Worm (Caenorhabditis elegans): ENCODE measurements around the gene ptr-20.

ptr-20 gene

DNA sequence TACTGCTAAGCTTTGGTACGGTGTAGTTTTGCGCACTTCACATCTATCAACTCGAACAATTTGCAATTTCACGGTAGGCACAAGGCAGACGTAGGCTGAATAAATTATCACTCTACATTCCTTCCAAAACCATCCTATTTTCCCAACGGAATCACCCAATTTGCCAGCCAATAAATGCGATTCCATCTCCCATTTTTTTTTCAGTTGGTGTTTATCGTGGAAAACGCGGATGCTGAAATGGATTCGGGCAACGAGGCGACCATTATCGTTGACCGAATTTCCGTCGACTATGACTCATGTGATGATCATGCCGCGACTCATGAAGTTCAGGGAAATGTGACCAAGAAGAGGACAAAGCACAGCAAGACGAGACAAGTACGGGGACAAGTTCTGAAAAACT, 9.5 kb upstream of the ptr-20 start:
- TF ChIP-seq zip-8 (tag; optimal IDR thresholded peaks at IDR 0.05) (no peak), lsy-2 (tag; optimal IDR thresholded peaks at IDR 0.05) (no peak), nhr-12 (tag; optimal IDR thresholded peaks at IDR 0.05) (no peak), nhr-28 (tag; optimal IDR thresholded peaks at IDR 0.05) (no peak), nhr-237 (tag; optimal IDR thresholded peaks at IDR 0.05) (no peak), tbx-8 (GFP tag; optimal IDR thresholded peaks at IDR 0.05) (no peak)

DNA sequence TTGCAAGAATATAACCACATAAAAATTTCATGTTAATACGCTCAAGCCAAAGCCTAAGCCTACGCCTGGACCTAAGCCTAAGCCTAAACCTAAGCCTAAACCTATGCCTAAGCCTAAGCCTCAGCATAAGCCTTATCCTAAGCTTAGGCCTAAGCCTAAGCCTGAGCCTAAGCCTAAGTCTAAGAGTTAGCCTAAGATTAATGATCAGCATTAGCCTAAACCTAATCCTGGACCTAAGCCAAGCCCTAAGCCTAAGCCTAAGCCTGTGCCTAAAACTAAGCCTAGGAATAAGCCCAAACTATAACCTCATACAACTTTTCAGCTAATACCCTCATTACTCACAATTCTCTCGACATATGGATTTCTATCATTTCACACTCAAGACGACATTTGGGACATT, 384 bp downstream of the ptr-20 start:
- TF ChIP-seq nhr-237 (tag; optimal IDR thresholded peaks at IDR 0.05) (no peak), snpc-4 (tag; optimal IDR thresholded peaks at IDR 0.05) (no peak), nhr-2 (tag; optimal IDR thresholded peaks at IDR 0.05) (no peak), ceh-43 (GFP tag; optimal IDR thresholded peaks at IDR 0.05) (no peak), drap-1 (GFP tag; optimal IDR thresholded peaks at IDR 0.05) (no peak), nhr-76 (tag; optimal IDR thresholded peaks at IDR 0.05) (no peak), mep-1 (tag; optimal IDR thresholded peaks at IDR 0.05) (no peak), lin-32 (GFP tag; optimal IDR thresholded peaks at IDR 0.05) (no peak), ceh-83 (GFP tag; optimal IDR thresholded peaks at IDR 0.05) (no peak), elt-1 (tag; optimal IDR thresholded peaks at IDR 0.05; ENCODE audit: borderline replicate concordance, insufficient read depth) (no peak), cnd-1 (tag; optimal IDR thresholded peaks at IDR 0.05) (no peak), nhr-12 (tag; optimal IDR thresholded peaks at IDR 0.05) (no peak)

DNA sequence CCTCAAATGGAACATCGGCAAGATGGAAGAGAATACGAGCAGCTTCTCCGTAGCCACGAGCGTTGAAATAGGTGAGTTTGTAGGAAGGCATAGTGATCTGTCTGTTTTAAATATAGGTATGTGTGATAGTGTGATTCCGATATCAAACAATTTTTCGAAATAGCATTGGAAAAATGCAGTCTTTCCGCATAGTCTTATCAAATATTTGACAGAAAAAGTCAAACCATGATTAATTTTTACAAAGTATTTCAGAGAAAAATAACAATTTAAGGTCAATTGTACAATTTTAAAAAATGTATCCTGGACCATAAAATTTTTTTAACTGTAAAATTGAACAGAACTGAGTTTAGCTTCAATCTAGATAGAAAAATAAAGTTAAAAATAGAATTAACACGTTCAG, 6.5 kb downstream of the ptr-20 start, which contains the start of gene gst-26:
Gene gst-26 (minus strand): TSS at position 101 of the 400 bp plus-strand sequence.
- TF ChIP-seq ham-2 (GFP tag; optimal IDR thresholded peaks at IDR 0.05) (no peak), lin-13 (tag; optimal IDR thresholded peaks at IDR 0.05) (no peak), sem-2 (GFP tag; optimal IDR thresholded peaks at IDR 0.05) (no peak), unc-120 (tag; optimal IDR thresholded peaks at IDR 0.05; ENCODE audit: poor library complexity, severe bottlenecking) (no peak), zip-8 (tag; optimal IDR thresholded peaks at IDR 0.05) (no peak), M03D4.4 (tag; optimal IDR thresholded peaks at IDR 0.05) (no peak), lsy-2 (tag; optimal IDR thresholded peaks at IDR 0.05) (no peak), hlh-1 (tag; optimal IDR thresholded peaks at IDR 0.05) (no peak), nhr-76 (tag; optimal IDR thresholded peaks at IDR 0.05) (no peak), ceh-39 (tag; optimal IDR thresholded peaks at IDR 0.05) (no peak), flh-1 (GFP tag; optimal IDR thresholded peaks at IDR 0.05) (no peak)

DNA sequence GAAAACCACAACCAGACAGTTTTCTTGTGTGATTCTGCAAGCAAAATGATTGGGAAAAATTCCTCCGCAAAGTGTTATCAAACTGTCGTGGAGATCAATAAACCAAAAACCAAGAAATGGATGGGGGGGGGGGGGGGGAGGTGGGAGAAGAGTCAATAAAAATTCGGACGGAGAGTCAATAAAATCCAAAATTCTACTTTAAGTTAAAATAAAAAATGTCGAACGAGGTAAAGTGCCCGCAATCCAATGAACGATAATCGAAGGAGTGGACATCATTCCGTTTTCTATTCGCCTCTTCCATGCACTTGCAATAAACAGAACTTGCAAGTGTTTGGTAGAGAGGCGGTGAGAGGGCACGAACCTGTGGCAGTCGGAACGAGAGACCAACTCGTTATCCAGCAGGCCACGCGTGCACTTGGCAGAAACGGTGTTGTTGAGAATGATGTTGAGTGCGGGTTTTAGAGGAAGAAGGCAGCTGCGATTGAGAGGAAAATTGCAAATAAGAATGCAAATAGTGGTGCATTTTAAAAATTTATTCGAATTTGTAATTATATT, 7.8 kb downstream of the ptr-20 start, which contains the start of gene gst-27:
Gene gst-27 (minus strand): TSS at position 51 of the 555 bp plus-strand sequence.
- no peak for TF ChIP-seq ztf-11 (tag; optimal IDR thresholded peaks at IDR 0.05)
- no peak for TF ChIP-seq nhr-237 (tag; optimal IDR thresholded peaks at IDR 0.05)
- TF ChIP-seq snpc-4 (tag; optimal IDR thresholded peaks at IDR 0.05) = no peak
- TF ChIP-seq mls-2 (tag; optimal IDR thresholded peaks at IDR 0.05) = peak; percentile 92
- TF ChIP-seq nhr-2 (tag; optimal IDR thresholded peaks at IDR 0.05) = no peak
- peak; percentile 67 for TF ChIP-seq ham-2 (GFP tag; optimal IDR thresholded peaks at IDR 0.05)
- TF ChIP-seq lin-32 (GFP tag; optimal IDR thresholded peaks at IDR 0.05) = peak; percentile 90
- no peak for TF ChIP-seq mab-5 (tag; optimal IDR thresholded peaks at IDR 0.05)
- TF ChIP-seq mep-1 (tag; optimal IDR thresholded peaks at IDR 0.05) = peak; percentile 51
- peak; percentile 22 for TF ChIP-seq lsy-2 (tag; optimal IDR thresholded peaks at IDR 0.05)
- TF ChIP-seq ceh-39 (tag; optimal IDR thresholded peaks at IDR 0.05) = no peak
- no peak for TF ChIP-seq nhr-76 (tag; optimal IDR thresholded peaks at IDR 0.05)
- peak; percentile 79 for TF ChIP-seq sem-2 (GFP tag; optimal IDR thresholded peaks at IDR 0.05)
- TF ChIP-seq nhr-12 (tag; optimal IDR thresholded peaks at IDR 0.05) = peak; percentile 22
- no peak for TF ChIP-seq blmp-1 (tag; optimal IDR thresholded peaks at IDR 0.05)
- peak; percentile 72 for TF ChIP-seq bed-3 (GFP tag; optimal IDR thresholded peaks at IDR 0.05)
- TF ChIP-seq ces-1 (GFP tag; optimal IDR thresholded peaks at IDR 0.05) = no peak
- TF ChIP-seq lin-13 (tag; optimal IDR thresholded peaks at IDR 0.05) = peak; percentile 69
- TF ChIP-seq hlh-1 (tag; optimal IDR thresholded peaks at IDR 0.05) = peak; percentile 44
- TF ChIP-seq unc-39 (tag; optimal IDR thresholded peaks at IDR 0.05) = no peak
- peak; percentile 92 for TF ChIP-seq cnd-1 (tag; optimal IDR thresholded peaks at IDR 0.05)
- peak; percentile 65 for TF ChIP-seq unc-120 (tag; optimal IDR thresholded peaks at IDR 0.05; ENCODE audit: poor library complexity, severe bottlenecking)
- TF ChIP-seq drap-1 (GFP tag; optimal IDR thresholded peaks at IDR 0.05) = peak; percentile 90
- peak; percentile 49 for TF ChIP-seq pha-4 (tag; optimal IDR thresholded peaks at IDR 0.05)
- TF ChIP-seq elt-3 (tag; optimal IDR thresholded peaks at IDR 0.05) = no peak
- peak; percentile 36 for TF ChIP-seq elt-1 (tag; optimal IDR thresholded peaks at IDR 0.05; ENCODE audit: borderline replicate concordance, insufficient read depth)
- peak; percentile 76 for TF ChIP-seq flh-1 (GFP tag; optimal IDR thresholded peaks at IDR 0.05)
- TF ChIP-seq zip-8 (tag; optimal IDR thresholded peaks at IDR 0.05) = no peak
- peak; percentile 92 for TF ChIP-seq M03D4.4 (tag; optimal IDR thresholded peaks at IDR 0.05)
- peak; percentile 93 for TF ChIP-seq sptf-1 (tag; optimal IDR thresholded peaks at IDR 0.05)
- peak; percentile 85 for TF ChIP-seq tbx-8 (GFP tag; optimal IDR thresholded peaks at IDR 0.05)
- peak; percentile 87 for TF ChIP-seq ceh-83 (GFP tag; optimal IDR thresholded peaks at IDR 0.05)
- TF ChIP-seq unc-62 (GFP tag; optimal IDR thresholded peaks at IDR 0.05) = peak; percentile 42
- TF ChIP-seq nhr-28 (tag; optimal IDR thresholded peaks at IDR 0.05) = peak; percentile 33
- peak; percentile 79 for TF ChIP-seq ceh-43 (GFP tag; optimal IDR thresholded peaks at IDR 0.05)

Measured in whole organism, mixed stage, embryonic.